Fruit fly (Drosophila melanogaster): ENCODE measurements around the gene CG10694.

Gene CG10694

dm6 chr3R:24090143-24090542 lies 17.0 kb upstream of the CG10694 start:
- no peak for TF ChIP-seq foxo (GFP tag; optimal IDR thresholded peaks at IDR 0.05)
- TF ChIP-seq Rel (GFP tag; optimal IDR thresholded peaks at IDR 0.05), result no peak
- peak; percentile 5 for TF ChIP-seq Rel (tag; optimal IDR thresholded peaks at IDR 0.05)
- TF ChIP-seq dsf (GFP tag; optimal IDR thresholded peaks at IDR 0.05; ENCODE audit: borderline replicate concordance), result no peak
- no peak for TF ChIP-seq N (GFP tag; optimal IDR thresholded peaks at IDR 0.05)
- TF ChIP-seq rgr (GFP tag; optimal IDR thresholded peaks at IDR 0.05), result no peak
- TF ChIP-seq CrebA (GFP tag; optimal IDR thresholded peaks at IDR 0.05; ENCODE audit: borderline replicate concordance), result no peak
- TF ChIP-seq Hr78 (GFP tag; optimal IDR thresholded peaks at IDR 0.05), result no peak
- no peak for TF ChIP-seq dmrt93B (GFP tag; optimal IDR thresholded peaks at IDR 0.05)

dm6 chr3R:24091653-24092052 lies 15.5 kb upstream of the CG10694 start:
- TF ChIP-seq Hr78 (GFP tag; optimal IDR thresholded peaks at IDR 0.05), result no peak
- no peak for TF ChIP-seq Dif (GFP tag; optimal IDR thresholded peaks at IDR 0.05; ENCODE audit: partially characterized antibody)
- TF ChIP-seq tai (GFP tag; optimal IDR thresholded peaks at IDR 0.05), result no peak
- TF ChIP-seq Sp1 (GFP tag; optimal IDR thresholded peaks at IDR 0.05), result no peak
- TF ChIP-seq rgr (GFP tag; optimal IDR thresholded peaks at IDR 0.05), result no peak

- no peak for TF ChIP-seq CG9705 (GFP tag; optimal IDR thresholded peaks at IDR 0.05)
- no peak for TF ChIP-seq sv (GFP tag; optimal IDR thresholded peaks at IDR 0.05)
- TF ChIP-seq psq (GFP tag; optimal IDR thresholded peaks at IDR 0.05), result peak; percentile 61
- no peak for TF ChIP-seq h (GFP tag; optimal IDR thresholded peaks at IDR 0.05)
Measured at dm6 chr3R:24092590-24093151, 14.5 kb upstream of the CG10694 start.

DNA sequence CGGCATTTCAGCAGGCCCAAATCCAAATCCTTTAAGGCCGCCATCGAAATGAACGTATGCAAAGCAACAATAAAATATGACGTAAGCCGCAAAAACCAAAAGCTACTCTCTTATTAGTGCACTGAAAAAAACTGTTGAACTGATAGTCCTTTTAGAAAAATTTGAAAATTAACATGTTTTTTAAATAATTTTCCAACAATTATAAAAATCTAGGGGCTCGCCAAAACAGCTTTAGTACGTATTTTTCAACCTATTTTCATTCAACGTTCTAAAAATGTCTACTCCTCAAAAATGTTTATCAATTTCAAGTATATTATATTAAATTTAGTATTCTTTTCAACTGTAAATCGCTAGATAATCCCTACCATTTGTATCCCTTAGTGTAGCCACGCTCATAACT lies 13.8 kb upstream of the CG10694 start:
- TF ChIP-seq psq (GFP tag; optimal IDR thresholded peaks at IDR 0.05) (no peak), sv (GFP tag; optimal IDR thresholded peaks at IDR 0.05) (no peak), HLH106 (tag; optimal IDR thresholded peaks at IDR 0.05) (no peak), sage (GFP tag; optimal IDR thresholded peaks at IDR 0.05) (no peak), dl (GFP tag; optimal IDR thresholded peaks at IDR 0.05; ENCODE audit: insufficient read depth in 1 of 2, partially characterized antibody in 2 of 2) (no peak), CrebA (GFP tag; optimal IDR thresholded peaks at IDR 0.05; ENCODE audit: borderline replicate concordance) (no peak), Abd-B (GFP tag; optimal IDR thresholded peaks at IDR 0.05) (no peak), h (GFP tag; optimal IDR thresholded peaks at IDR 0.05) (no peak), woc (GFP tag; optimal IDR thresholded peaks at IDR 0.05) (no peak), Hr83 (GFP tag; optimal IDR thresholded peaks at IDR 0.05; ENCODE audit: poor library complexity, severe bottlenecking) (no peak), dsf (GFP tag; optimal IDR thresholded peaks at IDR 0.05; ENCODE audit: borderline replicate concordance) (no peak), Mio (GFP tag; optimal IDR thresholded peaks at IDR 0.05) (no peak), dmrt93B (GFP tag; optimal IDR thresholded peaks at IDR 0.05) (no peak), Sp1 (GFP tag; optimal IDR thresholded peaks at IDR 0.05) (no peak), usp (GFP tag; optimal IDR thresholded peaks at IDR 0.05) (no peak), OdsH (GFP tag; optimal IDR thresholded peaks at IDR 0.05) (no peak), jim (GFP tag; optimal IDR thresholded peaks at IDR 0.05) (no peak), lola (GFP tag; optimal IDR thresholded peaks at IDR 0.05) (no peak), Myc (optimal IDR thresholded peaks at IDR 0.05) (no peak), Dif (GFP tag; optimal IDR thresholded peaks at IDR 0.05; ENCODE audit: partially characterized antibody) (no peak)

dm6 chr3R:24099039-24100026 lies 7.9 kb upstream of the CG10694 start:
- TF ChIP-seq psq (GFP tag; optimal IDR thresholded peaks at IDR 0.05) (peak; percentile 62), Rel (GFP tag; optimal IDR thresholded peaks at IDR 0.05) (no peak), Rel (tag; optimal IDR thresholded peaks at IDR 0.05) (no peak), rgr (GFP tag; optimal IDR thresholded peaks at IDR 0.05) (peak; percentile 81), ey (GFP tag; optimal IDR thresholded peaks at IDR 0.05) (peak; percentile 80), Hr83 (GFP tag; optimal IDR thresholded peaks at IDR 0.05; ENCODE audit: poor library complexity, severe bottlenecking) (no peak), GATAd (GFP tag; optimal IDR thresholded peaks at IDR 0.05) (no peak), Hnf4 (GFP tag; optimal IDR thresholded peaks at IDR 0.05) (peak; percentile 5), OdsH (GFP tag; optimal IDR thresholded peaks at IDR 0.05) (peak; percentile 75), dl (GFP tag; optimal IDR thresholded peaks at IDR 0.05; ENCODE audit: insufficient read depth in 1 of 2, partially characterized antibody in 2 of 2) (no peak), CG32264 (GFP tag; optimal IDR thresholded peaks at IDR 0.05) (peak; percentile 39), usp (GFP tag; optimal IDR thresholded peaks at IDR 0.05) (no peak), Vsx2 (GFP tag; optimal IDR thresholded peaks at IDR 0.05; ENCODE audit: partially characterized antibody) (no peak), dmrt93B (GFP tag; optimal IDR thresholded peaks at IDR 0.05) (peak; percentile 43), N (GFP tag; optimal IDR thresholded peaks at IDR 0.05) (no peak), fru (GFP tag; optimal IDR thresholded peaks at IDR 0.05) (peak; percentile 70), Myc (optimal IDR thresholded peaks at IDR 0.05) (no peak), Dif (GFP tag; optimal IDR thresholded peaks at IDR 0.05; ENCODE audit: partially characterized antibody) (no peak), Sp1 (GFP tag; optimal IDR thresholded peaks at IDR 0.05) (peak; percentile 49), sv (GFP tag; optimal IDR thresholded peaks at IDR 0.05) (peak; percentile 83), woc (GFP tag; optimal IDR thresholded peaks at IDR 0.05) (peak; percentile 60), brk (GFP tag; optimal IDR thresholded peaks at IDR 0.05) (no peak), CG9705 (GFP tag; optimal IDR thresholded peaks at IDR 0.05) (no peak), HLH106 (tag; optimal IDR thresholded peaks at IDR 0.05) (peak; percentile 55), Hr78 (GFP tag; optimal IDR thresholded peaks at IDR 0.05) (no peak), foxo (GFP tag; optimal IDR thresholded peaks at IDR 0.05) (peak; percentile 5 to 76), jim (GFP tag; optimal IDR thresholded peaks at IDR 0.05) (no peak)

Data from whole organism, wandering third instar larva.